Fruit fly (Drosophila melanogaster) whole organism, embryonic: ENCODE results near the gene CG17929.

ENCODE experiments used
- Atf-2 ChIP-seq: fragments of 200-800 bp; sonication (Bioruptor generic); optimal IDR thresholded peaks from 2 replicates; lab custom pipeline; 2016; ENCODE audit warnings: missing biosample characterization, missing genetic modification characterization
- CG1024 ChIP-seq: fragments of 200-800 bp; sonication (Bioruptor generic); IDR thresholded peaks from 2 replicates; pipeline ENCODE4 v1.3.6; 2022; ENCODE audit warnings: missing biosample characterization, missing genetic modification characterization
- CG13775 ChIP-seq: fragments of 200-800 bp; sonication (Bioruptor generic); optimal IDR thresholded peaks from 3 replicates; lab custom pipeline; 2017; ENCODE audit warnings: missing biosample characterization, mild to moderate bottlenecking, missing genetic modification characterization
- CG15269 ChIP-seq: fragments of 200-800 bp; sonication (Bioruptor generic); optimal IDR thresholded peaks from 2 replicates; lab custom pipeline; 2018; ENCODE audit warnings: missing biosample characterization, mild to moderate bottlenecking, missing genetic modification characterization, moderate library complexity
- CG15514 ChIP-seq: fragments of 200-800 bp; sonication (Bioruptor generic); optimal IDR thresholded peaks from 3 replicates; lab custom pipeline; 2017; ENCODE audit warnings: missing biosample characterization, missing genetic modification characterization, mild to moderate bottlenecking, moderate library complexity, missing genetic modification reagents
- CG17186 ChIP-seq: fragments of 200-800 bp; sonication (Bioruptor generic); optimal IDR thresholded peaks from 3 replicates; lab custom pipeline; 2017; ENCODE audit warnings: missing biosample characterization, missing genetic modification reagents, missing genetic modification characterization
- CG17802 ChIP-seq: fragments of 200-800 bp; sonication (Bioruptor generic); optimal IDR thresholded peaks from 2 replicates; lab custom pipeline; 2018; ENCODE audit warnings: missing biosample characterization, mild to moderate bottlenecking, missing genetic modification characterization, moderate library complexity
- CG18011 ChIP-seq: fragments of 200-800 bp; sonication (Bioruptor generic); optimal IDR thresholded peaks from 2 replicates; lab custom pipeline; 2017; ENCODE audit warnings: missing biosample characterization, missing genetic modification characterization, mild to moderate bottlenecking, moderate library complexity, missing genotype
- CG1832 ChIP-seq: fragments of 200-800 bp; sonication (Bioruptor generic); optimal IDR thresholded peaks from 2 replicates; lab custom pipeline; 2017; ENCODE audit warnings: missing biosample characterization, mild to moderate bottlenecking, missing genetic modification characterization, inconsistent platforms
- CG30431 ChIP-seq: fragments of 200-800 bp; sonication (Bioruptor generic); optimal IDR thresholded peaks from 2 replicates; lab custom pipeline; 2017; ENCODE audit warnings: missing biosample characterization, missing genetic modification characterization
- CG3065 ChIP-seq: fragments of 200-800 bp; sonication (Bioruptor generic); optimal IDR thresholded peaks from 2 replicates; lab custom pipeline; 2016; ENCODE audit warnings: missing biosample characterization, missing genetic modification characterization
- CG31365 ChIP-seq: fragments of 200-800 bp; sonication (Bioruptor generic); optimal IDR thresholded peaks from 2 replicates; lab custom pipeline; 2018; ENCODE audit warnings: missing biosample characterization, mild to moderate bottlenecking, missing genetic modification characterization
- CG31388 ChIP-seq: fragments of 200-800 bp; sonication (Bioruptor generic); optimal IDR thresholded peaks from 2 replicates; lab custom pipeline; 2016; ENCODE audit warnings: missing biosample characterization, missing genetic modification characterization
- CG4360 ChIP-seq: fragments of 200-800 bp; sonication (Bioruptor generic); IDR thresholded peaks from 2 replicates; pipeline ENCODE4 v1.3.6; 2022; ENCODE audit warnings: missing biosample characterization, missing genetic modification characterization
- CG4404 ChIP-seq: fragments of 200-800 bp; sonication (Bioruptor generic); IDR thresholded peaks from 2 replicates; pipeline ENCODE4 v1.3.6; 2022; ENCODE audit warnings: missing biosample characterization, missing genetic modification characterization
- CG4730 ChIP-seq: fragments of 200-800 bp; sonication (Bioruptor generic); IDR thresholded peaks from 2 replicates; pipeline ENCODE4 v1.3.6; 2022; ENCODE audit warnings: missing biosample characterization, missing genetic modification characterization
- CG6791 ChIP-seq: fragments of 200-800 bp; sonication (Bioruptor generic); IDR thresholded peaks from 3 replicates; pipeline ENCODE4 v1.3.6; 2022; ENCODE audit warnings: missing biosample characterization, missing genetic modification characterization; ENCODE audit not compliant: partially characterized antibody
- CG8290 ChIP-seq, 3 experiments: fragments of 200-800 bp; sonication (Bioruptor generic); optimal IDR thresholded peaks; 2 replicates each; lab custom pipeline; 2016 to 2019; ENCODE audit warnings: missing biosample characterization in 3 of 3, missing genetic modification characterization in 3 of 3, mild to moderate bottlenecking in 2 of 3, moderate library complexity in 1 of 3
- Dip2 ChIP-seq: fragments of 200-800 bp; sonication (Bioruptor generic); IDR thresholded peaks from 2 replicates; pipeline ENCODE4 v1.3.6; 2022; ENCODE audit warnings: missing biosample characterization, missing genetic modification characterization
- Fer1 ChIP-seq: fragments of 200-800 bp; sonication (Bioruptor generic); optimal IDR thresholded peaks from 2 replicates; lab custom pipeline; 2017; ENCODE audit warnings: missing biosample characterization, mild to moderate bottlenecking, missing genetic modification characterization
- HmgZ ChIP-seq: fragments of 200-800 bp; sonication (Bioruptor generic); optimal IDR thresholded peaks from 2 replicates; lab custom pipeline; 2018; ENCODE audit warnings: missing biosample characterization, mild to moderate bottlenecking, missing genetic modification characterization
- Med ChIP-seq: fragments of 200-800 bp; sonication (Bioruptor generic); peaks from one replicate; lab custom pipeline; 2016; ENCODE audit warnings: missing biosample characterization, missing genetic modification characterization, mild to moderate bottlenecking, inconsistent platforms, moderate library complexity
- Myb ChIP-seq: fragments of 200-800 bp; sonication (Bioruptor generic); optimal IDR thresholded peaks from 2 replicates; lab custom pipeline; 2016; ENCODE audit warnings: missing biosample characterization, missing genetic modification characterization
- Neu2 ChIP-seq: fragments of 200-800 bp; sonication (Bioruptor generic); optimal IDR thresholded peaks from 3 replicates; lab custom pipeline; 2016; ENCODE audit warnings: missing biosample characterization, missing genetic modification characterization, borderline replicate concordance
- Ssrp ChIP-seq: fragments of 200-800 bp; sonication (Bioruptor generic); optimal IDR thresholded peaks from 2 replicates; lab custom pipeline; 2018; ENCODE audit warnings: missing biosample characterization, mild to moderate bottlenecking, missing genetic modification characterization, moderate library complexity
- ash1 ChIP-seq: fragments of 200-800 bp; sonication (Bioruptor generic); optimal IDR thresholded peaks from 2 replicates; lab custom pipeline; 2018; ENCODE audit warnings: missing biosample characterization, mild to moderate bottlenecking, missing genetic modification characterization
- caup ChIP-seq: fragments of 200-800 bp; sonication (Bioruptor generic); optimal IDR thresholded peaks from 3 replicates; lab custom pipeline; 2017; ENCODE audit warnings: missing biosample characterization, mild to moderate bottlenecking, missing genetic modification characterization, moderate library complexity; ENCODE audit not compliant: severe bottlenecking
- chinmo ChIP-seq: fragments of 200-800 bp; sonication (Bioruptor generic); IDR thresholded peaks from 4 replicates; pipeline ENCODE4 v1.3.6; 2022; ENCODE audit warnings: missing biosample characterization, missing genetic modification characterization; ENCODE audit not compliant: partially characterized antibody
- chn ChIP-seq: fragments of 200-800 bp; sonication (Bioruptor generic); optimal IDR thresholded peaks from 2 replicates; lab custom pipeline; 2016; ENCODE audit warnings: missing biosample characterization, missing genetic modification characterization
- corto ChIP-seq: fragments of 200-800 bp; sonication (Bioruptor generic); optimal IDR thresholded peaks from 2 replicates; lab custom pipeline; 2016; ENCODE audit warnings: missing biosample characterization, mild to moderate bottlenecking, missing genetic modification characterization, moderate library complexity
- danr ChIP-seq: fragments of 200-800 bp; sonication (Bioruptor generic); IDR thresholded peaks from 2 replicates; pipeline ENCODE4 v1.3.6; 2022; ENCODE audit warnings: missing biosample characterization, missing genetic modification characterization
- dmrt11E ChIP-seq: fragments of 200-800 bp; sonication (Bioruptor generic); optimal IDR thresholded peaks from 3 replicates; lab custom pipeline; 2018; ENCODE audit warnings: missing biosample characterization, mild to moderate bottlenecking, missing genetic modification characterization, moderate library complexity
- eve ChIP-seq, 2 experiments: fragments of >200 bp; optimal IDR thresholded peaks; 2 replicates each; lab custom pipeline; 2017; ENCODE audit warnings: missing biosample characterization in 2 of 2, missing genetic modification characterization in 2 of 2
- fd102C ChIP-seq: fragments of 200-800 bp; sonication (Bioruptor generic); optimal IDR thresholded peaks from 2 replicates; lab custom pipeline; 2018; ENCODE audit warnings: missing biosample characterization, mild to moderate bottlenecking, missing genetic modification characterization, moderate library complexity
- gt ChIP-seq: fragments of 200-800 bp; sonication (Bioruptor generic); IDR thresholded peaks from 2 replicates; pipeline ENCODE4 v1.3.6; 2022; ENCODE audit warnings: missing biosample characterization, missing genetic modification characterization
- jing ChIP-seq: fragments of 200-800 bp; sonication (Bioruptor generic); optimal IDR thresholded peaks from 2 replicates; lab custom pipeline; 2018; ENCODE audit warnings: missing biosample characterization, mild to moderate bottlenecking, missing genetic modification characterization
- mld ChIP-seq: fragments of 200-800 bp; sonication (Bioruptor generic); IDR thresholded peaks from 3 replicates; pipeline ENCODE4 v1.3.6; 2022; ENCODE audit warnings: missing biosample characterization, missing genetic modification characterization; ENCODE audit not compliant: partially characterized antibody
- nerfin-2 ChIP-seq: fragments of 200-800 bp; sonication (Bioruptor generic); IDR thresholded peaks from 2 replicates; pipeline ENCODE4 v1.3.6; 2022; ENCODE audit warnings: missing biosample characterization, missing genetic modification characterization; ENCODE audit not compliant: partially characterized antibody
- nmo ChIP-seq: fragments of 200-800 bp; sonication (Bioruptor generic); optimal IDR thresholded peaks from 2 replicates; lab custom pipeline; 2018; ENCODE audit warnings: missing biosample characterization, mild to moderate bottlenecking, missing genetic modification characterization, moderate library complexity
- nom ChIP-seq: fragments of 200-800 bp; sonication (Bioruptor generic); optimal IDR thresholded peaks from 2 replicates; lab custom pipeline; 2017; ENCODE audit warnings: missing biosample characterization, missing genetic modification characterization, mild to moderate bottlenecking, moderate library complexity, missing genetic modification reagents
- p53 ChIP-seq: fragments of 200-800 bp; sonication (Bioruptor generic); optimal IDR thresholded peaks from 2 replicates; lab custom pipeline; 2016; ENCODE audit warnings: missing biosample characterization, missing genetic modification characterization
- pb ChIP-seq: fragments of 200-800 bp; sonication (Bioruptor generic); optimal IDR thresholded peaks from 3 replicates; lab custom pipeline; 2016; ENCODE audit warnings: missing biosample characterization, missing genetic modification characterization
- psq ChIP-seq: fragments of 200-800 bp; sonication (Bioruptor generic); optimal IDR thresholded peaks from 2 replicates; lab custom pipeline; 2017; ENCODE audit warnings: missing biosample characterization, missing genetic modification characterization
- slou ChIP-seq: fragments of 200-800 bp; sonication (Bioruptor generic); optimal IDR thresholded peaks from 3 replicates; lab custom pipeline; 2016; ENCODE audit warnings: missing biosample characterization, missing genetic modification characterization
- tx ChIP-seq: fragments of 200-800 bp; sonication (Bioruptor generic); optimal IDR thresholded peaks from 2 replicates; lab custom pipeline; 2016; ENCODE audit warnings: missing biosample characterization, missing genetic modification characterization

Gene CG17929

DNA sequence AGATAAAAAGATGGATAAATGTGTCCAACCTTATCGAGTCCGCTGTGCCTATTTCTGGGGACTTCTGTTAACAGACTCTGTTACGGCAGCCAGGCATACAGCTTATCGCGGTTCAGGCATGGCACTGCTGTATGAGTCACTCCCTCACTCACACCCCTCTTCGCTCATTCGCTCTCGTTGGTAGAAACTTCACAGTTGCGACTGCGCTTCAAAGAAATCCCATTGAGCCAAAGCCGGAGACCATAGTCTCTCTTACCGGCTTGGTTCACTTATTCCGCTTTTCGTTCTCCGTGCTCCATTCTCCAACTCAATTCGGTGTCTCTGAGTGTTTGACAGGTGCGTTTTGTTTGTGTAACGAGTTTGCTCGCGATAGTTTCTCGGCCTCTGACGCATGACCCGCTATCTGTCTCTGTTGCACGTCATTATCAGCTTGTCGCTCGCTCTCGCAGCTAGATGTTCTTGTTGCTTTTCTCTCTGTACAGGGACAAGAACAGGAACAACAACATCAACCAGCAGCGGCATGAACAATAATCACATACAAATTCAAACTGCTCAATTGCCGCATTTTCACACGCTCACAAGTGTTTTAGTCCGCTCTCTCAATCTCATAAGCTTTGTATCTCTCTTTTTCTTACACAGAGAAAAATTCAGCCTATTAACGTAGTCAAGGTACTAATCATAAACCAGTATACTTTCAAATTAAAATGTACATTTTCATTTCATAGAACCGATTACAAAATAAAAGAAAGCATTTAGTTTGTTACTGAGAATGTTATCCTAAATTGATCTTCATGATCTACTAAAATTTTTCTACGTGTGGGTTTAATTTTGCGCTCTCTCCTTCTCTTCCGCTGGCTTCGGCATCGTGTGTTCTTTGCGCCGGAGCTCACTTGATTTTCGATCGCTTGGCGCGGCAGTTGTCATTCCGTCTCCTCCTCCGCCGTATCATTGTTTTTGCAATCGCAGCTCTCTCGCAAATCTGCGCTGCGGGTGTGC lies 45.0 kb upstream of the CG17929 start (continued):
- TF ChIP-seq ash1 (GFP tag; lab: Kevin White, UChicago): peak; percentile 92
- peak; percentile 99 for TF ChIP-seq CG13775 (GFP tag; lab: Kevin White, UChicago)
- peak; percentile 100 for TF ChIP-seq Med (GFP tag; lab: Kevin White, UChicago)
- peak; percentile 90 to 100 for TF ChIP-seq eve (GFP tag; optimal IDR thresholded peaks at IDR 0.05; lab: Kevin White, UChicago)
- TF ChIP-seq CG15514: peak; percentile 94
- peak; percentile 100 for TF ChIP-seq nmo
- peak; percentile 98 for TF ChIP-seq slou (GFP tag; lab: Kevin White, UChicago)
- TF ChIP-seq CG31388 (GFP tag; lab: Kevin White, UChicago): peak; percentile 99
- TF ChIP-seq Atf-2 (GFP tag; lab: Kevin White, UChicago): peak; percentile 99
- TF ChIP-seq CG1024 (GFP tag; lab: Robert Waterston, UW): peak; percentile 97
- peak; percentile 98 for TF ChIP-seq jing
- TF ChIP-seq Dip2: peak; percentile 80; the same call in 1 of the 2 replicates
- TF ChIP-seq nerfin-2: 0 out of 2 replicates have a peak, but pooled peaks have one; percentile 28
- peak; percentile 99 for TF ChIP-seq pb (GFP tag; lab: Kevin White, UChicago)
- peak; percentile 99 for TF ChIP-seq CG3065 (GFP tag; lab: Kevin White, UChicago)
- peak; percentile 99 for TF ChIP-seq CG8290 (GFP tag; optimal IDR thresholded peaks at IDR 0.05; lab: Kevin White, UChicago)
- TF ChIP-seq CG8290 (tag; optimal IDR thresholded peaks at IDR 0.05; lab: Kevin White, UChicago): peak; percentile 95 to 99
- peak; percentile 99 for TF ChIP-seq CG4730 (GFP tag; lab: Robert Waterston, UW)
- peak; percentile 100 for TF ChIP-seq HmgZ (tag; lab: Kevin White, UChicago)
- peak; percentile 98 for TF ChIP-seq Neu2 (GFP tag; lab: Kevin White, UChicago)
- peak; percentile 90 for TF ChIP-seq CG17802
- peak; percentile 91 for TF ChIP-seq CG17186
- TF ChIP-seq Myb (GFP tag; lab: Kevin White, UChicago): peak; percentile 94
- TF ChIP-seq Fer1: peak; percentile 99
- TF ChIP-seq p53: peak; percentile 97
- TF ChIP-seq danr (GFP tag; lab: Robert Waterston, UW): peak; percentile 99
- peak; percentile 99 for TF ChIP-seq Ssrp (tag; lab: Kevin White, UChicago)
- TF ChIP-seq CG30431 (GFP tag; lab: Kevin White, UChicago): peak; percentile 97
- peak; percentile 99 for TF ChIP-seq gt (GFP tag; lab: Robert Waterston, UW)

- no peak for TF ChIP-seq CG4730 (GFP tag; lab: Robert Waterston, UW)
- 0 out of 2 replicates have a peak, but pooled peaks have one; percentile 15 for TF ChIP-seq CG4360 (GFP tag; lab: Robert Waterston, UW)
- peak; percentile 71; the same call in 1 of the 4 replicates for TF ChIP-seq chinmo (GFP tag; lab: Robert Waterston, UW)
- TF ChIP-seq psq (GFP tag; lab: Kevin White, UChicago): peak; percentile 59
- no peak for TF ChIP-seq CG18011 (GFP tag; lab: Kevin White, UChicago)
- no peak for TF ChIP-seq fd102C
- TF ChIP-seq caup (GFP tag; lab: Kevin White, UChicago): no peak
- TF ChIP-seq dmrt11E (tag; lab: Kevin White, UChicago): no peak
- TF ChIP-seq CG4404: no peak
- 0 out of 3 replicates have a peak, but pooled peaks have one; percentile 8 for TF ChIP-seq CG6791 (GFP tag; lab: Robert Waterston, UW)
- TF ChIP-seq chn (GFP tag; lab: Kevin White, UChicago): no peak
- TF ChIP-seq corto (GFP tag; lab: Kevin White, UChicago): peak; percentile 13
- TF ChIP-seq CG15269: no peak
- TF ChIP-seq mld (GFP tag; lab: Robert Waterston, UW): no peak
- TF ChIP-seq jing: no peak
- peak; percentile 48 for TF ChIP-seq CG1832 (GFP tag; lab: Kevin White, UChicago)
- TF ChIP-seq HmgZ (tag; lab: Kevin White, UChicago): no peak
- TF ChIP-seq CG31365: no peak
- no peak for TF ChIP-seq tx (GFP tag; lab: Kevin White, UChicago)
- peak; percentile 16 for TF ChIP-seq nom (GFP tag; lab: Kevin White, UChicago)
Observed at dm6 chr3R:16281033-16281680, 44.1 kb upstream of the CG17929 start.
